Worm (Caenorhabditis elegans) whole organism, mixed stage, embryonic: Measurements from ENCODE around the gene clec-64.

ENCODE experiments used
- elt-1 ChIP-seq: sonication (generic microtip); optimal IDR thresholded peaks from 2 replicates; lab custom pipeline; 2017; ENCODE audit warnings: missing genetic modification characterization, mild to moderate bottlenecking, missing compliant biosample characterization, antibody characterized with exemption, moderate library complexity, borderline replicate concordance; ENCODE audit not compliant: insufficient read depth
- lin-13 ChIP-seq: fragments of 150-350 bp; optimal IDR thresholded peaks from 2 replicates; lab custom pipeline; 2014; ENCODE audit warnings: missing biosample characterization, missing genetic modification characterization

DNA sequence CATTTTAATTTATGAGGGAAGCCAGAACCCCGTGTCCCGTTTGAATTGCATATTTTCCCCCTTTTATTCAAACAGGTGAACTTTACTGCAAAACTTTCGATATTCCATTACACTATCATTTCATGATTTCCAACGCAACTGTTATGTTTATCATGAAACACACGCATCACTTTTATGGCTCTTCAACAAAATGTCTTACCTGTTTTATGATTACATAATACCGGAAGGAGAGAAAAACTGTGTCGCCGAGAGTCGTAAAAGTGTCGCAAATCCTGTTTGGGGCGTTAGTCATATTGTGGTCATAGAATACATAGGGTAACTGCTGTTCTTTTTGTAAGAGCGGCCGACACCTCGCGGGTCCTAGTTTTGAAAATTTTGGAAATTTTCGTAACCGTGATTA lies 5.6 kb upstream of the clec-64 start:
- TF ChIP-seq lin-13 (no peak), elt-1 (tag; lab: Kevin White, UChicago) (no peak)
